Worm (Caenorhabditis elegans) whole organism, L4 larva: ENCODE data around the gene hpo-28.

ENCODE experiments used
- F26F4.8 ChIP-seq: fragments of 200-800 bp; sonication (Bioruptor generic); conservative IDR thresholded peaks from 2 replicates; pipeline ENCODE4 v1.3.6; 2022; ENCODE audit warnings: missing genetic modification characterization, missing compliant biosample characterization
- nhr-6 ChIP-seq: fragments of 150-350 bp; optimal IDR thresholded peaks from 2 replicates; lab custom pipeline; 2014; ENCODE audit warnings: missing biosample characterization, missing genetic modification characterization

ce11 chrIII:5708024-5708423, 1.1 kb downstream of the hpo-28 start:
- TF ChIP-seq F26F4.8 (GFP tag; lab: Robert Waterston, UW) (0 out of 2 replicates have a peak, but pooled peaks have one; percentile 5), nhr-6 (tag; lab: Kevin White, UChicago) (no peak)
